Fruit fly (Drosophila melanogaster) whole organism, embryonic: ENCODE measurements around the gene PIG-C.
A peak's percentile ranks its signal among the peaks of the same experiment; 100 is the strongest.

Experiments
- B-H1 ChIP-seq: fragments of 200-800 bp; sonication (Bioruptor generic); IDR thresholded peaks from 3 replicates; pipeline ENCODE4 v1.3.6; 2022; ENCODE audit warnings: missing biosample characterization, missing genetic modification characterization
- CG1024 ChIP-seq: fragments of 200-800 bp; sonication (Bioruptor generic); IDR thresholded peaks from 2 replicates; pipeline ENCODE4 v1.3.6; 2022; ENCODE audit warnings: missing biosample characterization, missing genetic modification characterization
- CG11696 ChIP-seq: fragments of 200-800 bp; sonication (Bioruptor generic); IDR thresholded peaks from 2 replicates; pipeline ENCODE4 v1.3.6; 2022; ENCODE audit warnings: missing biosample characterization, missing genetic modification characterization
- CG12219 ChIP-seq: fragments of 200-800 bp; sonication (Bioruptor generic); optimal IDR thresholded peaks from 3 replicates; lab custom pipeline; 2018; ENCODE audit warnings: missing biosample characterization, mild to moderate bottlenecking, missing genetic modification characterization
- CG12744 ChIP-seq: fragments of 200-800 bp; sonication (Bioruptor generic); optimal IDR thresholded peaks from 2 replicates; lab custom pipeline; 2016; ENCODE audit warnings: missing biosample characterization, missing genetic modification characterization
- CG13894 ChIP-seq: fragments of 200-800 bp; sonication (Bioruptor generic); optimal IDR thresholded peaks from 3 replicates; lab custom pipeline; 2018; ENCODE audit warnings: missing biosample characterization, mild to moderate bottlenecking, missing genetic modification characterization, moderate library complexity
- CG14710 ChIP-seq: fragments of 200-800 bp; sonication (Bioruptor generic); optimal IDR thresholded peaks from 3 replicates; lab custom pipeline; 2019; ENCODE audit warnings: missing biosample characterization, mild to moderate bottlenecking, missing genetic modification characterization, moderate library complexity
- CG15011 ChIP-seq: fragments of 200-800 bp; sonication (Bioruptor generic); optimal IDR thresholded peaks from 3 replicates; lab custom pipeline; 2018; ENCODE audit warnings: missing biosample characterization, mild to moderate bottlenecking, missing genetic modification characterization
- CG15479 ChIP-seq: fragments of 200-800 bp; sonication (Bioruptor generic); optimal IDR thresholded peaks from 3 replicates; lab custom pipeline; 2019; ENCODE audit warnings: missing biosample characterization, mild to moderate bottlenecking, missing genetic modification characterization, moderate library complexity
- CG15514 ChIP-seq: fragments of 200-800 bp; sonication (Bioruptor generic); optimal IDR thresholded peaks from 3 replicates; lab custom pipeline; 2017; ENCODE audit warnings: missing biosample characterization, missing genetic modification characterization, mild to moderate bottlenecking, moderate library complexity, missing genetic modification reagents
- CG1647 ChIP-seq: fragments of 200-800 bp; sonication (Bioruptor generic); optimal IDR thresholded peaks from 3 replicates; lab custom pipeline; 2016; ENCODE audit warnings: missing biosample characterization, missing genetic modification characterization
- CG17359 ChIP-seq: fragments of 200-800 bp; sonication (Bioruptor generic); optimal IDR thresholded peaks from 3 replicates; lab custom pipeline; 2018; ENCODE audit warnings: missing biosample characterization, mild to moderate bottlenecking, missing genetic modification characterization, moderate library complexity
- CG17829 ChIP-seq: fragments of 200-800 bp; optimal IDR thresholded peaks from 2 replicates; lab custom pipeline; 2019; ENCODE audit warnings: missing biosample characterization, mild to moderate bottlenecking, missing genetic modification characterization, moderate library complexity
- CG30403 ChIP-seq: fragments of 200-800 bp; sonication (Bioruptor generic); optimal IDR thresholded peaks from 3 replicates; lab custom pipeline; 2016; ENCODE audit warnings: missing biosample characterization, missing genetic modification characterization
- CG31365 ChIP-seq: fragments of 200-800 bp; sonication (Bioruptor generic); optimal IDR thresholded peaks from 2 replicates; lab custom pipeline; 2018; ENCODE audit warnings: missing biosample characterization, mild to moderate bottlenecking, missing genetic modification characterization
- CG32532 ChIP-seq: fragments of 200-800 bp; sonication (Bioruptor generic); IDR thresholded peaks from 2 replicates; pipeline ENCODE4 v1.3.6; 2022; ENCODE audit warnings: missing biosample characterization, missing genetic modification characterization
- CG7271 ChIP-seq: fragments of 200-800 bp; sonication (Bioruptor generic); optimal IDR thresholded peaks from 2 replicates; lab custom pipeline; 2018; ENCODE audit warnings: missing biosample characterization, mild to moderate bottlenecking, missing genetic modification characterization, moderate library complexity
- CG7357 ChIP-seq: fragments of 200-800 bp; sonication (Bioruptor generic); IDR thresholded peaks from 3 replicates; pipeline ENCODE4 v1.3.6; 2022; ENCODE audit warnings: missing biosample characterization, missing genetic modification characterization
- CG8089 ChIP-seq: fragments of 200-800 bp; sonication (Bioruptor generic); optimal IDR thresholded peaks from 3 replicates; lab custom pipeline; 2016; ENCODE audit warnings: missing biosample characterization, missing genetic modification characterization
- CG8924 ChIP-seq: fragments of 200-800 bp; optimal IDR thresholded peaks from 3 replicates; lab custom pipeline; 2019; ENCODE audit warnings: missing biosample characterization, mild to moderate bottlenecking, missing genetic modification characterization, moderate library complexity
- CG9932 ChIP-seq: fragments of 200-800 bp; sonication (Bioruptor generic); IDR thresholded peaks from 2 replicates; pipeline ENCODE4 v1.3.6; 2022; ENCODE audit warnings: missing biosample characterization, missing genetic modification characterization
- Dek ChIP-seq: fragments of 200-800 bp; sonication (Bioruptor generic); optimal IDR thresholded peaks from 3 replicates; lab custom pipeline; 2019; ENCODE audit warnings: missing biosample characterization, mild to moderate bottlenecking, missing genetic modification characterization, moderate library complexity
- Drgx ChIP-seq: fragments of 200-800 bp; sonication (Bioruptor generic); IDR thresholded peaks from 2 replicates; pipeline ENCODE4 v1.3.6; 2022; ENCODE audit warnings: missing biosample characterization, missing genetic modification characterization
- HHEX ChIP-seq: fragments of 200-800 bp; sonication (Bioruptor generic); optimal IDR thresholded peaks from 3 replicates; lab custom pipeline; 2017; ENCODE audit warnings: missing biosample characterization, mild to moderate bottlenecking, missing genetic modification characterization, missing genetic modification reagents
- Hr78 ChIP-seq, 2 experiments: fragments of 200-800 bp in 1 of 2; fragments of >200 bp in 1 of 2; sonication (Bioruptor generic) in 1 of 2; optimal IDR thresholded peaks; 2 replicates each; lab custom pipeline; 2017 to 2019; ENCODE audit warnings: missing biosample characterization in 2 of 2, missing genetic modification characterization in 2 of 2, mild to moderate bottlenecking in 1 of 2, moderate library complexity in 1 of 2
- Hsf ChIP-seq: fragments of 200-800 bp; sonication (Bioruptor generic); optimal IDR thresholded peaks from 3 replicates; lab custom pipeline; 2016; ENCODE audit warnings: missing biosample characterization, missing genetic modification characterization
- Nf-YB ChIP-seq: fragments of 200-800 bp; sonication (Bioruptor generic); optimal IDR thresholded peaks from 3 replicates; lab custom pipeline; 2019; ENCODE audit warnings: missing biosample characterization, mild to moderate bottlenecking, missing genetic modification characterization, moderate library complexity
- Oaz ChIP-seq: fragments of 200-800 bp; sonication (Bioruptor generic); IDR thresholded peaks from 2 replicates; pipeline ENCODE4 v1.3.6; 2022; ENCODE audit warnings: missing biosample characterization, missing genetic modification characterization
- Stat92E ChIP-seq, 3 experiments: fragments of >200 bp in 2 of 3; fragments of 200-800 bp in 1 of 3; sonication (Bioruptor generic) in 1 of 3; optimal IDR thresholded peaks; 2 replicates each; lab custom pipeline; 2017 to 2019; ENCODE audit warnings: missing biosample characterization in 3 of 3, missing genetic modification characterization in 3 of 3, mild to moderate bottlenecking in 1 of 3, moderate library complexity in 1 of 3
- ap ChIP-seq: fragments of 200-800 bp; sonication (Bioruptor generic); IDR thresholded peaks from 2 replicates; pipeline ENCODE4 v1.3.6; 2022; ENCODE audit warnings: missing biosample characterization, missing genetic modification characterization
- caup ChIP-seq: fragments of 200-800 bp; sonication (Bioruptor generic); optimal IDR thresholded peaks from 3 replicates; lab custom pipeline; 2017; ENCODE audit warnings: missing biosample characterization, mild to moderate bottlenecking, missing genetic modification characterization, moderate library complexity; ENCODE audit not compliant: severe bottlenecking
- crp ChIP-seq, 2 experiments: fragments of 200-800 bp; sonication (Bioruptor generic); optimal IDR thresholded peaks; 2 replicates in 1 of 2; 3 replicates in 1 of 2; lab custom pipeline; 2017; ENCODE audit warnings: missing biosample characterization in 2 of 2, missing genetic modification characterization in 2 of 2, mild to moderate bottlenecking in 1 of 2, moderate library complexity in 1 of 2
- disco-r ChIP-seq: fragments of 200-800 bp; sonication (Bioruptor generic); optimal IDR thresholded peaks from 2 replicates; lab custom pipeline; 2016; ENCODE audit warnings: missing biosample characterization, missing genetic modification characterization
- emc ChIP-seq: fragments of 200-800 bp; sonication (Bioruptor generic); optimal IDR thresholded peaks from 2 replicates; lab custom pipeline; 2016; ENCODE audit warnings: missing biosample characterization, missing genetic modification characterization
- fd64A ChIP-seq: fragments of 200-800 bp; sonication (Bioruptor generic); optimal IDR thresholded peaks from 3 replicates; lab custom pipeline; 2018; ENCODE audit warnings: missing biosample characterization, mild to moderate bottlenecking, missing genetic modification characterization
- ftz-f1 ChIP-seq: fragments of 200-800 bp; sonication (Bioruptor generic); optimal IDR thresholded peaks from 2 replicates; lab custom pipeline; 2016; ENCODE audit warnings: missing biosample characterization, missing genetic modification characterization
- gfzf ChIP-seq: fragments of 200-800 bp; sonication (Bioruptor generic); optimal IDR thresholded peaks from 2 replicates; lab custom pipeline; 2016; ENCODE audit warnings: missing biosample characterization, mild to moderate bottlenecking, missing genetic modification characterization, moderate library complexity
- gsb-n ChIP-seq: fragments of 200-800 bp; sonication (Bioruptor generic); optimal IDR thresholded peaks from 3 replicates; lab custom pipeline; 2018; ENCODE audit warnings: missing biosample characterization, mild to moderate bottlenecking, missing genetic modification characterization
- klu ChIP-seq: fragments of 200-800 bp; sonication (Bioruptor generic); IDR thresholded peaks from 2 replicates; pipeline ENCODE4 v1.3.6; 2022; ENCODE audit warnings: missing biosample characterization, missing genetic modification characterization
- luna ChIP-seq: fragments of 200-800 bp; sonication (Bioruptor generic); optimal IDR thresholded peaks from 2 replicates; lab custom pipeline; 2016; ENCODE audit warnings: missing biosample characterization, missing genetic modification characterization
- odd ChIP-seq: fragments of 200-800 bp; sonication (Bioruptor generic); optimal IDR thresholded peaks from 2 replicates; lab custom pipeline; 2017; ENCODE audit warnings: missing biosample characterization, mild to moderate bottlenecking, missing genetic modification characterization
- prd ChIP-seq, 3 experiments: fragments of >200 bp in 2 of 3; fragments of 200-800 bp in 1 of 3; sonication (Bioruptor generic) in 1 of 3; optimal IDR thresholded peaks in 2 of 3; IDR thresholded peaks in 1 of 3; 2 replicates in 2 of 3; 3 replicates in 1 of 3; pipeline versions ENCODE4 v1.3.6 to Lab custom; 2017 to 2022; ENCODE audit warnings: missing biosample characterization in 1 of 3, missing genetic modification characterization in 1 of 3
- psq ChIP-seq: fragments of 200-800 bp; sonication (Bioruptor generic); optimal IDR thresholded peaks from 2 replicates; lab custom pipeline; 2017; ENCODE audit warnings: missing biosample characterization, missing genetic modification characterization
- sens ChIP-seq: fragments of 200-800 bp; sonication (Bioruptor generic); peaks from one replicate; lab custom pipeline; 2016; ENCODE audit warnings: missing biosample characterization, missing genetic modification characterization
- sisA ChIP-seq: fragments of 200-800 bp; sonication (Bioruptor generic); IDR thresholded peaks from 2 replicates; pipeline ENCODE4 v1.3.6; 2022; ENCODE audit warnings: missing biosample characterization, missing genetic modification characterization
- so ChIP-seq: fragments of 200-800 bp; sonication (Bioruptor generic); IDR thresholded peaks from 3 replicates; pipeline ENCODE4 v1.3.6; 2022; ENCODE audit warnings: missing biosample characterization, missing genetic modification characterization
- tll ChIP-seq, 2 experiments: fragments of 200-800 bp in 1 of 2; fragments of >200 bp in 1 of 2; sonication (Bioruptor generic) in 1 of 2; optimal IDR thresholded peaks; 2 replicates each; lab custom pipeline; 2017 to 2019; ENCODE audit warnings: missing biosample characterization in 2 of 2, missing genetic modification characterization in 2 of 2, mild to moderate bottlenecking in 1 of 2, moderate library complexity in 1 of 2
- tx ChIP-seq: fragments of 200-800 bp; sonication (Bioruptor generic); optimal IDR thresholded peaks from 2 replicates; lab custom pipeline; 2016; ENCODE audit warnings: missing biosample characterization, missing genetic modification characterization
- zfh1 ChIP-seq: fragments of 200-800 bp; sonication (Bioruptor generic); IDR thresholded peaks from 3 replicates; pipeline ENCODE4 v1.3.6; 2022; ENCODE audit warnings: missing biosample characterization, missing genetic modification characterization

The PIG-C gene

dm6 chr3L:3300345-3300744 is 18.7 kb downstream of the PIG-C start (continued):
- TF ChIP-seq tll (GFP tag; optimal IDR thresholded peaks at IDR 0.05; lab: Kevin White, UChicago): no peak
- no peak for TF ChIP-seq Stat92E (GFP tag; optimal IDR thresholded peaks at IDR 0.05; lab: Kevin White, UChicago)
- TF ChIP-seq Hr78 (GFP tag; optimal IDR thresholded peaks at IDR 0.05; lab: Kevin White, UChicago): no peak
- peak; percentile 38 for TF ChIP-seq CG12219 (GFP tag; lab: Kevin White, UChicago)
- TF ChIP-seq Nf-YB: no peak
- TF ChIP-seq ap: peak; percentile 61
- TF ChIP-seq CG31365 (tag; lab: Kevin White, UChicago): peak; percentile 15
- TF ChIP-seq CG8089 (GFP tag; lab: Kevin White, UChicago): no peak
- no peak for TF ChIP-seq gfzf (GFP tag; lab: Kevin White, UChicago)
- TF ChIP-seq CG15479 (GFP tag; lab: Kevin White, UChicago): no peak
- no peak for TF ChIP-seq CG13894
- TF ChIP-seq crp (GFP tag; optimal IDR thresholded peaks at IDR 0.05; lab: Kevin White, UChicago): no peak
- no peak for TF ChIP-seq psq (GFP tag; lab: Kevin White, UChicago)
- TF ChIP-seq luna (GFP tag; lab: Kevin White, UChicago): no peak
- peak; percentile 58 for TF ChIP-seq HHEX (GFP tag; lab: Kevin White, UChicago)
- TF ChIP-seq CG15514 (GFP tag; lab: Kevin White, UChicago): peak; percentile 27
- peak; percentile 30; the same call in 1 of the 3 replicates for TF ChIP-seq CG7357
- no peak for TF ChIP-seq klu (GFP tag; lab: Robert Waterston, UW)
- TF ChIP-seq odd (GFP tag; lab: Kevin White, UChicago): no peak
- no peak for TF ChIP-seq prd (optimal IDR thresholded peaks at IDR 0.05; lab: Kevin White, UChicago)
- TF ChIP-seq prd (GFP tag; IDR thresholded peaks at IDR 0.05; lab: Robert Waterston, UW): peak; percentile 65; the same call in 2 of the 3 replicates
- peak; percentile 68; the same call in 2 of the 3 replicates for TF ChIP-seq so (GFP tag; lab: Robert Waterston, UW)
- TF ChIP-seq CG1647: peak; percentile 6
- TF ChIP-seq gsb-n (tag; lab: Kevin White, UChicago): peak; percentile 20
- no peak for TF ChIP-seq CG15011 (GFP tag; lab: Kevin White, UChicago)
- TF ChIP-seq zfh1 (GFP tag; lab: Robert Waterston, UW): peak; percentile 68; the same call in 2 of the 3 replicates
- TF ChIP-seq CG11696 (GFP tag; lab: Robert Waterston, UW): peak; percentile 55; the same call in 1 of the 2 replicates
- TF ChIP-seq Hsf (GFP tag; lab: Kevin White, UChicago): peak; percentile 46
- TF ChIP-seq fd64A (GFP tag; lab: Kevin White, UChicago): peak; percentile 19
- peak; percentile 63 for TF ChIP-seq sisA (GFP tag; lab: Robert Waterston, UW)
- TF ChIP-seq ftz-f1: no peak
- TF ChIP-seq CG14710 (tag; lab: Kevin White, UChicago): peak; percentile 60
- TF ChIP-seq CG1024: peak; percentile 65
- peak; percentile 41 for TF ChIP-seq CG17829 (tag; lab: Kevin White, UChicago)
- peak; percentile 40 for TF ChIP-seq Dek
- TF ChIP-seq sens (GFP tag; lab: Kevin White, UChicago): peak; percentile 94
- no peak for TF ChIP-seq emc (GFP tag; lab: Kevin White, UChicago)
- TF ChIP-seq B-H1 (GFP tag; lab: Robert Waterston, UW): peak; percentile 74
- TF ChIP-seq tx (GFP tag; lab: Kevin White, UChicago): no peak
- peak; percentile 67 for TF ChIP-seq Oaz (GFP tag; lab: Robert Waterston, UW)
- peak; percentile 28 for TF ChIP-seq caup (GFP tag; lab: Kevin White, UChicago)
- TF ChIP-seq CG7271 (tag; lab: Kevin White, UChicago): no peak
- peak; percentile 2 for TF ChIP-seq disco-r
- TF ChIP-seq Drgx (GFP tag; lab: Robert Waterston, UW): peak; percentile 33; the same call in 1 of the 2 replicates
- TF ChIP-seq CG12744 (GFP tag; lab: Kevin White, UChicago): no peak
- TF ChIP-seq CG9932 (GFP tag; lab: Robert Waterston, UW): no peak; the same call in 1 of the 2 replicates
- peak; percentile 30 for TF ChIP-seq CG8924 (tag; lab: Kevin White, UChicago)
- TF ChIP-seq CG32532: no peak
- TF ChIP-seq CG30403 (GFP tag; lab: Kevin White, UChicago): peak; percentile 55
- TF ChIP-seq CG17359 (tag; lab: Kevin White, UChicago): peak; percentile 84
